Worm (Caenorhabditis elegans): ENCODE data around the gene fbxb-84.
"Not testable (repeated sequence)": the region's sequence is repeated elsewhere in the genome, so short reads cannot be mapped to it uniquely, and the experiment has no call there.

- not testable (repeated sequence) for TF ChIP-seq mab-5 (tag; optimal IDR thresholded peaks at IDR 0.05); pha-4 (tag; optimal IDR thresholded peaks at IDR 0.05); nhr-76 (tag; optimal IDR thresholded peaks at IDR 0.05); zip-8 (tag; optimal IDR thresholded peaks at IDR 0.05); elt-1 (tag; optimal IDR thresholded peaks at IDR 0.05; ENCODE audit: borderline replicate concordance, insufficient read depth); ces-1 (GFP tag; optimal IDR thresholded peaks at IDR 0.05); cnd-1 (tag; optimal IDR thresholded peaks at IDR 0.05); nhr-28 (tag; optimal IDR thresholded peaks at IDR 0.05)
Observed at ce11 chrIII:98822-99221, 47.4 kb downstream of the fbxb-84 start, which contains the start of gene C29F9.9.
